Fruit fly (Drosophila melanogaster) whole organism, pupa: ENCODE measurements around the gene Klc.

Experiments
- CG10348 ChIP-seq: fragments of 200-800 bp; sonication (Bioruptor generic); IDR thresholded peaks from 2 replicates; pipeline ENCODE4 v1.3.6; 2022; ENCODE audit warnings: missing biosample characterization, missing genetic modification characterization
- CG12605 ChIP-seq: fragments of 200-800 bp; sonication (Bioruptor generic); IDR thresholded peaks from 2 replicates; pipeline ENCODE4 v1.3.6; 2022; ENCODE audit warnings: missing biosample characterization, missing genetic modification characterization
- CG13204 ChIP-seq: fragments of 200-800 bp; sonication (Bioruptor generic); optimal IDR thresholded peaks from 2 replicates; lab custom pipeline; 2018; ENCODE audit warnings: missing biosample characterization, mild to moderate bottlenecking, missing genetic modification characterization, moderate library complexity
- CG14655 ChIP-seq: fragments of 200-800 bp; sonication (Bioruptor generic); optimal IDR thresholded peaks from 3 replicates; lab custom pipeline; 2017; ENCODE audit warnings: mild to moderate bottlenecking, missing biosample characterization, missing genetic modification reagents, missing genetic modification characterization
- CG15710 ChIP-seq: fragments of 200-800 bp; sonication (Bioruptor generic); optimal IDR thresholded peaks from 2 replicates; lab custom pipeline; 2018; ENCODE audit warnings: missing biosample characterization, mild to moderate bottlenecking, missing genetic modification characterization, moderate library complexity
- CG17806 ChIP-seq: fragments of 200-800 bp; sonication (Bioruptor generic); optimal IDR thresholded peaks from 2 replicates; lab custom pipeline; 2018; ENCODE audit warnings: missing biosample characterization, mild to moderate bottlenecking, missing genetic modification characterization, moderate library complexity
- CG32121 ChIP-seq: fragments of 200-800 bp; sonication (Bioruptor generic); IDR thresholded peaks from 2 replicates; pipeline ENCODE4 v1.3.6; 2022; ENCODE audit warnings: missing biosample characterization, missing genetic modification characterization
- CG34367 ChIP-seq: fragments of 200-800 bp; sonication (Bioruptor generic); optimal IDR thresholded peaks from 2 replicates; lab custom pipeline; 2018; ENCODE audit warnings: missing biosample characterization, mild to moderate bottlenecking, missing genetic modification characterization
- CG4496 ChIP-seq: fragments of 200-800 bp; sonication (Bioruptor generic); IDR thresholded peaks from 3 replicates; pipeline ENCODE4 v1.3.6; 2022; ENCODE audit warnings: missing biosample characterization, missing genetic modification characterization
- CG8159 ChIP-seq: fragments of 200-800 bp; sonication (Bioruptor generic); optimal IDR thresholded peaks from 3 replicates; lab custom pipeline; 2018; ENCODE audit warnings: missing biosample characterization, mild to moderate bottlenecking, missing genetic modification characterization, moderate library complexity
- CG8301 ChIP-seq: fragments of 200-800 bp; sonication (Bioruptor generic); optimal IDR thresholded peaks from 2 replicates; lab custom pipeline; 2018; ENCODE audit warnings: missing biosample characterization, mild to moderate bottlenecking, missing genetic modification characterization
- CG9948 ChIP-seq: fragments of 200-800 bp; sonication (Bioruptor generic); optimal IDR thresholded peaks from 2 replicates; lab custom pipeline; 2018; ENCODE audit warnings: missing biosample characterization, mild to moderate bottlenecking, missing genetic modification characterization, moderate library complexity
- D1 ChIP-seq: fragments of 200-800 bp; sonication (Bioruptor generic); optimal IDR thresholded peaks from 2 replicates; lab custom pipeline; 2018; ENCODE audit warnings: missing biosample characterization, mild to moderate bottlenecking, missing genetic modification characterization, moderate library complexity
- EcR ChIP-seq: fragments of 200-800 bp; sonication (Bioruptor generic); optimal IDR thresholded peaks from 3 replicates; lab custom pipeline; 2019; ENCODE audit warnings: missing biosample characterization, missing genetic modification characterization, mild to moderate bottlenecking, moderate library complexity, missing genetic modification reagents
- Ets98B ChIP-seq: fragments of 200-800 bp; sonication (Bioruptor generic); IDR thresholded peaks from 2 replicates; pipeline ENCODE4 v1.3.6; 2022; ENCODE audit warnings: missing biosample characterization, missing genetic modification characterization
- Pif1A ChIP-seq: fragments of 200-800 bp; sonication (Bioruptor generic); optimal IDR thresholded peaks from 3 replicates; lab custom pipeline; 2016; ENCODE audit warnings: missing biosample characterization, missing genetic modification characterization
- Pif1B ChIP-seq: fragments of 200-800 bp; sonication (Bioruptor generic); optimal IDR thresholded peaks from 3 replicates; lab custom pipeline; 2016; ENCODE audit warnings: missing biosample characterization, missing genetic modification characterization
- Snoo ChIP-seq: fragments of 200-800 bp; sonication (Bioruptor generic); optimal IDR thresholded peaks from 3 replicates; lab custom pipeline; 2017; ENCODE audit warnings: missing biosample characterization, mild to moderate bottlenecking, missing genetic modification characterization, inconsistent platforms
- fd96Ca ChIP-seq: fragments of 200-800 bp; sonication (Bioruptor generic); IDR thresholded peaks from 3 replicates; pipeline ENCODE4 v1.3.6; 2022; ENCODE audit warnings: missing biosample characterization, missing genetic modification characterization
- gl ChIP-seq: fragments of 200-800 bp; sonication (Bioruptor generic); optimal IDR thresholded peaks from 2 replicates; lab custom pipeline; 2018; ENCODE audit warnings: missing biosample characterization, mild to moderate bottlenecking, missing genetic modification characterization
- rn ChIP-seq: fragments of 200-800 bp; sonication (Bioruptor generic); IDR thresholded peaks from 2 replicates; pipeline ENCODE4 v1.3.6; 2022; ENCODE audit warnings: missing biosample characterization, missing genetic modification characterization

The Klc gene

dm6 chr3L:12772740-12773686 lies 23.2 kb upstream of the Klc start, which contains the start of gene Hip1:
Hip1 (minus strand) TSS chr3L:12773573.
- TF ChIP-seq CG8301 (tag; lab: Kevin White, UChicago) = no peak
- no peak for TF ChIP-seq gl (tag; lab: Kevin White, UChicago)
- no peak for TF ChIP-seq fd96Ca
- no peak for TF ChIP-seq CG13204 (GFP tag; lab: Kevin White, UChicago)
- no peak for TF ChIP-seq Ets98B
- TF ChIP-seq Pif1B = no peak
- TF ChIP-seq CG15710 (tag; lab: Kevin White, UChicago) = no peak
- TF ChIP-seq CG32121 = no peak
- no peak for TF ChIP-seq CG10348 (GFP tag; lab: Robert Waterston, UW)
- TF ChIP-seq CG17806 (tag; lab: Kevin White, UChicago) = no peak
- no peak for TF ChIP-seq rn (GFP tag; lab: Robert Waterston, UW)
- no peak for TF ChIP-seq EcR (GFP tag; lab: Kevin White, UChicago)
- TF ChIP-seq Snoo (tag; lab: Kevin White, UChicago) = no peak
- TF ChIP-seq CG8159 (tag; lab: Kevin White, UChicago) = no peak
- TF ChIP-seq CG14655 (GFP tag; lab: Kevin White, UChicago) = no peak
- TF ChIP-seq CG12605 (GFP tag; lab: Robert Waterston, UW) = no peak
- TF ChIP-seq CG9948 (tag; lab: Kevin White, UChicago) = no peak
- no peak for TF ChIP-seq CG34367
- TF ChIP-seq Pif1A (GFP tag; lab: Kevin White, UChicago) = no peak

- no peak for TF ChIP-seq D1 (tag; lab: Kevin White, UChicago)
- peak; percentile 35; the same call in 1 of the 3 replicates for TF ChIP-seq fd96Ca
- TF ChIP-seq CG12605 (GFP tag; lab: Robert Waterston, UW) = no peak
These were observed 4.9 kb upstream of the Klc start, which contains the start of the genes CG10973 and Vps13D for dm6 chr3L:12754769-12755189. CG10973 (minus strand) TSS chr3L:12754774. Vps13D (plus strand) TSS chr3L:12755049.

- no peak for TF ChIP-seq CG12605 (GFP tag; lab: Robert Waterston, UW)
- TF ChIP-seq gl (tag; lab: Kevin White, UChicago) = no peak
- no peak for TF ChIP-seq EcR (GFP tag; lab: Kevin White, UChicago)
- TF ChIP-seq CG34367 = no peak
- no peak for TF ChIP-seq CG14655 (GFP tag; lab: Kevin White, UChicago)
- TF ChIP-seq Ets98B = no peak
- no peak for TF ChIP-seq fd96Ca
- no peak for TF ChIP-seq Pif1B
- TF ChIP-seq CG32121 = no peak
- TF ChIP-seq CG15710 (tag; lab: Kevin White, UChicago) = no peak
- no peak for TF ChIP-seq CG4496 (GFP tag; lab: Robert Waterston, UW)
- TF ChIP-seq D1 (tag; lab: Kevin White, UChicago) = no peak
- TF ChIP-seq CG13204 (GFP tag; lab: Kevin White, UChicago) = no peak
These were observed 917 bp downstream of the Klc start for dm6 chr3L:12748711-12749566.

dm6 chr3L:12746241-12746640 lies 3.6 kb downstream of the Klc start:
- TF ChIP-seq EcR (GFP tag; lab: Kevin White, UChicago) (no peak), CG15710 (tag; lab: Kevin White, UChicago) (no peak), CG32121 (no peak), gl (tag; lab: Kevin White, UChicago) (no peak), Pif1B (no peak), CG14655 (GFP tag; lab: Kevin White, UChicago) (no peak)

DNA sequence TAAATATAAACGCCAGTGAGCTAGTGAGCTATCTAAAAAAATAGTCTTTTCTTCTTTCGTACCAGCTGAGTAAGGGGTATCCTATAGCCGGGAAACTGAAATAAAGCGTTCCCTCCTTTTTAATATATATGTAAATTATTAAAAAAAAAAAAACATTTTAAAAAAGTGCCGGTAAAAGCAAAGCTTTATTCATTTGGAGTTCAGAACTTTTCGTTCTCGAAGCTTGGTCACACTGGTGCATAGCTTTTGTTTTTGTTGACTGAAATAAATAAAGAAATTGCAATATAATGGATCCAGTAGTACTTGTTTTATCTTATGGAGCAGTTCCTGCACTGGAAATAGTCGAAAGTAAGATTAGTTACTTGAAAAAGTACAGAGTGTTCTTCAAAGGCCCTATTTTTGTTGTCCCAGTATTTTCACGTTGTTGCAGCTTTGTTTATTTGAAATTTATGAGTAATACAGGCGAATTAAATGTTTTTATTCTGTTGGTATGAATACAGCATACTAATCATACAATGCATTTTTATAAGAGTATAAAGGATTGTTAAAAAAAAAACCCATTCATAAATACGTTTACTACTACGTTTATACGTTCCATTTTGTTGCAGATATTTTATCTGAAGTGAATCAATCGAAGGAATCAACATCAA lies 4.6 kb downstream of the Klc start, which contains the start of gene CG32109:
Gene CG32109, plus strand, starts transcription at position 224 of the 650 bp plus-strand sequence.
- TF ChIP-seq Snoo (tag; lab: Kevin White, UChicago) (peak; percentile 0), CG10348 (GFP tag; lab: Robert Waterston, UW) (no peak), D1 (tag; lab: Kevin White, UChicago) (peak; percentile 25)

DNA sequence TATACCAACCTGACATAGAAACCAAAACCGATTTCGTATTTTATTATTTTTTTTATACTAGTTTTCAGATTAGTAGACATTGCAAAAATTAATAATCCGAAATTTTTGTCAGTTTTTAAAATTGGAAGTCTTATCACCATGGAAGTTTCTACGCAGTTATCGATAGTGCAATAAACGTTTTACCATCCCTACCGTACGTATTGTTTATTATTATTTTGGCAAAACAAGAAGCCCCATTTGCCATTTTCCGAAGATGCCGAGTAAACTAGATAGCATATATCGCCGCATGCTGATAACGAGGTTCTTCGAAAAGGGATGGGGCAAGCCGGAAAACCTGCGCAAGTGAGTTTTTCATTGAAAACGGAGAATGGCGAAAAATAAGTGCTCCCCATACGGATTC lies 8.2 kb downstream of the Klc start, which contains the start of gene CG32112:
Gene CG32112, plus strand, starts transcription at position 111 of the 400 bp plus-strand sequence.
- TF ChIP-seq Snoo (tag; lab: Kevin White, UChicago) (no peak), CG12605 (GFP tag; lab: Robert Waterston, UW) (no peak), D1 (tag; lab: Kevin White, UChicago) (peak; percentile 38)
